Worm (Caenorhabditis elegans) whole organism, late embryonic: ENCODE measurements around the gene ZK688.5.

Source experiments
- C08G9.2 ChIP-seq: sonication (generic microtip); optimal IDR thresholded peaks from 2 replicates; lab custom pipeline; 2016; ENCODE audit warnings: mild to moderate bottlenecking, missing genetic modification characterization, moderate library complexity, missing compliant biosample characterization
- F13H6.1 ChIP-seq: sonication (generic microtip); optimal IDR thresholded peaks from 2 replicates; lab custom pipeline; 2016; ENCODE audit warnings: missing genetic modification characterization, missing compliant biosample characterization
- K02D7.2 ChIP-seq: sonication (generic microtip); optimal IDR thresholded peaks from 2 replicates; lab custom pipeline; 2017; ENCODE audit warnings: mild to moderate bottlenecking, missing genetic modification characterization, missing compliant biosample characterization
- T23F11.4 ChIP-seq: fragments of 200-800 bp; sonication (Bioruptor generic); optimal IDR thresholded peaks from 2 replicates; lab custom pipeline; 2018; ENCODE audit warnings: mild to moderate bottlenecking, missing genetic modification characterization, missing compliant biosample characterization
- Y22D7AL.16 ChIP-seq: sonication (generic microtip); optimal IDR thresholded peaks from 2 replicates; lab custom pipeline; 2016; ENCODE audit warnings: missing genetic modification characterization, missing compliant biosample characterization
- ahr-1 ChIP-seq: sonication (generic microtip); optimal IDR thresholded peaks from 2 replicates; lab custom pipeline; 2016; ENCODE audit warnings: missing genetic modification characterization, missing compliant biosample characterization
- ceh-14 ChIP-seq: sonication (generic microtip); optimal IDR thresholded peaks from 2 replicates; lab custom pipeline; 2016; ENCODE audit warnings: missing genotype, missing genetic modification characterization, missing compliant biosample characterization
- ceh-18 ChIP-seq: sonication (generic microtip); optimal IDR thresholded peaks from 2 replicates; lab custom pipeline; 2016; ENCODE audit warnings: missing genetic modification characterization, missing compliant biosample characterization
- ceh-19 ChIP-seq: fragments of 200-800 bp; sonication (Bioruptor generic); optimal IDR thresholded peaks from 2 replicates; lab custom pipeline; 2018; ENCODE audit warnings: mild to moderate bottlenecking, missing genetic modification characterization, missing compliant biosample characterization
- ceh-2 ChIP-seq: sonication (generic microtip); optimal IDR thresholded peaks from 2 replicates; lab custom pipeline; 2016; ENCODE audit warnings: missing genotype, missing genetic modification characterization, missing compliant biosample characterization
- ceh-22 ChIP-seq: sonication (generic microtip); optimal IDR thresholded peaks from 2 replicates; lab custom pipeline; 2017; ENCODE audit warnings: missing biosample characterization, missing genetic modification characterization
- ceh-30 ChIP-seq: fragments of 150-350 bp; optimal IDR thresholded peaks from 2 replicates; lab custom pipeline; 2014; ENCODE audit warnings: missing biosample characterization, missing genetic modification characterization
- ceh-31 ChIP-seq: sonication (generic microtip); optimal IDR thresholded peaks from 2 replicates; lab custom pipeline; 2016; ENCODE audit warnings: missing genetic modification characterization, missing compliant biosample characterization
- ceh-34 ChIP-seq: sonication (generic microtip); optimal IDR thresholded peaks from 2 replicates; lab custom pipeline; 2016; ENCODE audit warnings: mild to moderate bottlenecking, missing genetic modification characterization, missing compliant biosample characterization
- ceh-48 ChIP-seq: sonication (generic microtip); optimal IDR thresholded peaks from 2 replicates; lab custom pipeline; 2016; ENCODE audit warnings: missing genetic modification characterization, inconsistent platforms, missing compliant biosample characterization
- ceh-6 ChIP-seq: fragments of 200-800 bp; sonication (Bioruptor generic); optimal IDR thresholded peaks from 2 replicates; lab custom pipeline; 2018; ENCODE audit warnings: mild to moderate bottlenecking, missing genetic modification characterization, missing compliant biosample characterization
- dmd-4 ChIP-seq: sonication (generic microtip); optimal IDR thresholded peaks from 2 replicates; lab custom pipeline; 2016; ENCODE audit warnings: borderline replicate concordance, missing genetic modification characterization, missing compliant biosample characterization
- dve-1 ChIP-seq: sonication (generic microtip); optimal IDR thresholded peaks from 2 replicates; lab custom pipeline; 2017; ENCODE audit warnings: antibody characterized with exemption, mild to moderate bottlenecking, missing genetic modification characterization, missing compliant biosample characterization
- elt-2 ChIP-seq: sonication (generic microtip); optimal IDR thresholded peaks from 2 replicates; lab custom pipeline; 2016; ENCODE audit warnings: missing genetic modification reagents, missing genetic modification characterization, missing compliant biosample characterization
- elt-4 ChIP-seq: sonication (generic microtip); optimal IDR thresholded peaks from 2 replicates; lab custom pipeline; 2016; ENCODE audit warnings: missing genetic modification characterization, missing compliant biosample characterization
- ets-4 ChIP-seq: sonication (generic microtip); optimal IDR thresholded peaks from 2 replicates; lab custom pipeline; 2016; ENCODE audit warnings: missing genetic modification characterization, missing compliant biosample characterization
- fax-1 ChIP-seq: sonication (generic microtip); optimal IDR thresholded peaks from 2 replicates; lab custom pipeline; 2016; ENCODE audit warnings: missing genotype, missing genetic modification characterization, missing compliant biosample characterization
- hlh-13 ChIP-seq: fragments of 200-800 bp; sonication (Bioruptor generic); optimal IDR thresholded peaks from 2 replicates; lab custom pipeline; 2018; ENCODE audit warnings: mild to moderate bottlenecking, missing genetic modification characterization, missing compliant biosample characterization
- hlh-30 ChIP-seq: sonication (generic microtip); optimal IDR thresholded peaks from 2 replicates; lab custom pipeline; 2017; ENCODE audit warnings: antibody characterized with exemption, missing genetic modification characterization, missing compliant biosample characterization; ENCODE audit not compliant: insufficient read depth
- hlh-8 ChIP-seq: sonication (generic microtip); optimal IDR thresholded peaks from 2 replicates; lab custom pipeline; 2016; ENCODE audit warnings: missing genotype, missing genetic modification characterization, missing compliant biosample characterization
- mec-3 ChIP-seq: sonication (generic microtip); optimal IDR thresholded peaks from 2 replicates; lab custom pipeline; 2016; ENCODE audit warnings: borderline replicate concordance, missing genetic modification characterization, missing compliant biosample characterization
- nhr-11 ChIP-seq: fragments of 150-350 bp; optimal IDR thresholded peaks from 2 replicates; lab custom pipeline; 2014; ENCODE audit warnings: missing biosample characterization, missing genetic modification characterization
- npax-4 ChIP-seq: sonication (generic microtip); optimal IDR thresholded peaks from 2 replicates; lab custom pipeline; 2016; ENCODE audit warnings: missing genetic modification characterization, missing compliant biosample characterization
- pag-3 ChIP-seq: sonication (generic microtip); optimal IDR thresholded peaks from 2 replicates; lab custom pipeline; 2016; ENCODE audit warnings: missing compliant biosample characterization, missing genetic modification characterization, borderline replicate concordance
- pax-1 ChIP-seq: fragments of 150-350 bp; optimal IDR thresholded peaks from 2 replicates; lab custom pipeline; 2014; ENCODE audit warnings: missing biosample characterization, missing genetic modification characterization
- pha-4 ChIP-seq: fragments of 150-350 bp; optimal IDR thresholded peaks from 2 replicates; lab custom pipeline; 2018; ENCODE audit warnings: missing biosample characterization, missing genetic modification reagents, missing genetic modification characterization
- pqm-1 ChIP-seq: sonication (generic microtip); optimal IDR thresholded peaks from 2 replicates; lab custom pipeline; 2016; ENCODE audit warnings: missing genetic modification characterization, missing compliant biosample characterization
- pros-1 ChIP-seq: fragments of 150-350 bp; optimal IDR thresholded peaks from 2 replicates; lab custom pipeline; 2014; ENCODE audit warnings: missing biosample characterization, missing genetic modification reagents, missing genetic modification characterization
- rnt-1 ChIP-seq: sonication (generic microtip); optimal IDR thresholded peaks from 2 replicates; lab custom pipeline; 2016; ENCODE audit warnings: missing genetic modification characterization, missing compliant biosample characterization
- sdc-2 ChIP-seq: sonication (generic microtip); optimal IDR thresholded peaks from 2 replicates; lab custom pipeline; 2016; ENCODE audit warnings: missing genotype, missing genetic modification characterization, missing compliant biosample characterization
- sox-2 ChIP-seq: fragments of 200-800 bp; sonication (Bioruptor generic); IDR thresholded peaks from 2 replicates; pipeline ENCODE4 v1.3.6; 2022; ENCODE audit warnings: missing genetic modification reagents, missing genetic modification characterization, missing compliant biosample characterization
- syd-9 ChIP-seq: sonication (generic microtip); optimal IDR thresholded peaks from 2 replicates; lab custom pipeline; 2016; ENCODE audit warnings: mild to moderate bottlenecking, missing genetic modification characterization, moderate library complexity, missing compliant biosample characterization
- tbx-2 ChIP-seq: sonication (generic microtip); optimal IDR thresholded peaks from 2 replicates; lab custom pipeline; 2016; ENCODE audit warnings: missing genetic modification characterization, missing compliant biosample characterization
- tbx-7 ChIP-seq: sonication (generic microtip); optimal IDR thresholded peaks from 2 replicates; lab custom pipeline; 2016; ENCODE audit warnings: missing genotype, missing genetic modification characterization, missing compliant biosample characterization
- ttx-3 ChIP-seq: sonication (generic microtip); optimal IDR thresholded peaks from 2 replicates; lab custom pipeline; 2016; ENCODE audit warnings: missing genetic modification reagents, missing genetic modification characterization, missing compliant biosample characterization
- unc-42 ChIP-seq: sonication (generic microtip); optimal IDR thresholded peaks from 2 replicates; lab custom pipeline; 2016; ENCODE audit warnings: missing genotype, missing genetic modification characterization, missing compliant biosample characterization
- unc-55 ChIP-seq: sonication (generic microtip); optimal IDR thresholded peaks from 2 replicates; lab custom pipeline; 2017; ENCODE audit warnings: missing biosample characterization, missing genetic modification reagents, missing genetic modification characterization
- unc-86 ChIP-seq: sonication (generic microtip); optimal IDR thresholded peaks from 2 replicates; lab custom pipeline; 2016; ENCODE audit warnings: missing genetic modification characterization, missing compliant biosample characterization
- zip-5 ChIP-seq: sonication (generic microtip); optimal IDR thresholded peaks from 2 replicates; lab custom pipeline; 2016; ENCODE audit warnings: missing genetic modification characterization, missing compliant biosample characterization
- ztf-16 ChIP-seq: sonication (generic microtip); optimal IDR thresholded peaks from 2 replicates; lab custom pipeline; 2017; ENCODE audit warnings: missing genetic modification characterization, missing compliant biosample characterization

Gene ZK688.5

ce11 chrIII:7860885-7861284 is 30.5 kb downstream of the ZK688.5 start, which contains the start of gene cuc-1:
TSS of gene cuc-1 (minus strand) at chrIII:7860985.
- no peak for TF ChIP-seq rnt-1
- TF ChIP-seq elt-4 = no peak
- TF ChIP-seq dve-1 = no peak
- TF ChIP-seq T23F11.4 (GFP tag; lab: Kevin White, UChicago) = no peak
- no peak for TF ChIP-seq ets-4 (tag; lab: Kevin White, UChicago)
- TF ChIP-seq syd-9 (tag; lab: Kevin White, UChicago) = no peak
- no peak for TF ChIP-seq Y22D7AL.16 (tag; lab: Kevin White, UChicago)
- no peak for TF ChIP-seq nhr-11
- no peak for TF ChIP-seq sdc-2

DNA sequence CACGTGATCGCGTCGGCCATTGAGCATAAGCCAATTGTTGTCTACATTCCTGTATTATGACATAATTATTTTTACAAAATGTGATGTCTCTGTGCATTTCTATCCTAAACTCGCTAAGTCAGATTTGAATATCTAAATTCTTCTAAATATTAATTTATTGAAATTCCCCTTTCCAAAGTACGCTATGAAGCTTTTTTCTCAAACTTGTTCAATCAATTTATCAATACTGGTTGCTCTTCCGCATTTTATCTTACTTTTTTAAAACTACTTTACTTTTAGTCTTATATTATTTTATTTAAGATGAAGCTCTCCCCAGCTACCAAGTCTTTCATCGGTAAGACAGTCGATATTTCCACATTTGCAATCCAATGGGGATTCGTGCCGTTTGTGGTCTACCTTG is 32.1 kb downstream of the ZK688.5 start, which contains the start of gene tomm-7:
TSS of gene tomm-7 (plus strand) at position 301 of the 400 bp plus-strand sequence.
- TF ChIP-seq ceh-19 = no peak
- no peak for TF ChIP-seq syd-9 (tag; lab: Kevin White, UChicago)
- TF ChIP-seq elt-2 (tag; lab: Kevin White, UChicago) = no peak
- no peak for TF ChIP-seq pha-4 (tag; lab: Kevin White, UChicago)
- TF ChIP-seq C08G9.2 (tag; lab: Kevin White, UChicago) = no peak
- no peak for TF ChIP-seq ttx-3 (tag; lab: Kevin White, UChicago)
- TF ChIP-seq mec-3 = no peak
- TF ChIP-seq ceh-18 (tag; lab: Kevin White, UChicago) = no peak
- no peak for TF ChIP-seq ahr-1 (tag; lab: Kevin White, UChicago)
- no peak for TF ChIP-seq npax-4 (tag; lab: Kevin White, UChicago)
- TF ChIP-seq ceh-6 (GFP tag; lab: Kevin White, UChicago) = no peak
- no peak for TF ChIP-seq pros-1 (tag; lab: Kevin White, UChicago)
- no peak for TF ChIP-seq dmd-4
- no peak for TF ChIP-seq ets-4 (tag; lab: Kevin White, UChicago)
- no peak for TF ChIP-seq unc-86 (tag; lab: Kevin White, UChicago)
- TF ChIP-seq ztf-16 = no peak
- no peak for TF ChIP-seq hlh-8 (tag; lab: Kevin White, UChicago)
- TF ChIP-seq Y22D7AL.16 (tag; lab: Kevin White, UChicago) = no peak

DNA sequence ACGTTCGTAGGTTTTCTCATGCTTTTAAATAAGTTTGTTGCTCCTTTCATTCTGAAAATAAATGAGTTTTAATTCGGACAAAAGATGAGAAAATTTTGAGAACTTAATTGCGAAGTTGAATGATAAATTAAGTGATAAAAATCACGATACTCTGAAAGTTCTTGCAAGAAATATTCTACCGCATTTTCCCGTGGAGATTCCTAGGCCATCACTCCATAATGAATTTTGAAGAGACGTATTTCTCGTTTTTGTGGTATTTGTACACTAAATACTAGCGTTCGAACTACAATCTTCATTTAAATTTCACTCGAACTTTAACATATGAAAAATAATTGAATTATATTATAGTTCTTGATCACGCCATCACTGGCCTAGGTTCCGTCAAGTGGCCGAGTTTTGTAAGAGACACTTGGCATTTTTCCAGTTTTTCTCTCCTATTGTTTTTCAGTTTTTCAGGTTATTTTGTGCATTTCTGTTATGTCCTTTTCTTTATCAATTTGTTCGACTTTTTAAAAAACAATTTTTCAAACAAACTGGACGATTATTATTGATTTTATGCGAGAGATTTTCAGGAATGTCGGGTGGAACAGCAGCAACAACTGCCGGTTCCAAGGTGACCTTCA is 32.9 kb downstream of the ZK688.5 start, which contains the start of the genes coq-5 and ufm-1:
TSS of gene coq-5 (minus strand) at position 51 of the 623 bp plus-strand sequence.
TSS of gene ufm-1 (plus strand) at position 573 of the 623 bp plus-strand sequence.
- no peak for TF ChIP-seq ceh-34
- TF ChIP-seq ceh-18 (tag; lab: Kevin White, UChicago) = no peak
- no peak for TF ChIP-seq pag-3 (tag; lab: Kevin White, UChicago)
- TF ChIP-seq ceh-31 = peak; percentile 77
- TF ChIP-seq ceh-22 (tag; lab: Kevin White, UChicago) = no peak
- peak; percentile 11 for TF ChIP-seq unc-42 (tag; lab: Kevin White, UChicago)
- no peak for TF ChIP-seq mec-3
- no peak for TF ChIP-seq K02D7.2 (tag; lab: Kevin White, UChicago)
- TF ChIP-seq F13H6.1 (tag; lab: Kevin White, UChicago) = no peak
- TF ChIP-seq tbx-7 (tag; lab: Kevin White, UChicago) = peak; percentile 42
- no peak for TF ChIP-seq ahr-1 (tag; lab: Kevin White, UChicago)
- TF ChIP-seq hlh-8 (tag; lab: Kevin White, UChicago) = peak; percentile 1
- no peak for TF ChIP-seq ceh-19
- TF ChIP-seq elt-2 (tag; lab: Kevin White, UChicago) = peak; percentile 31
- no peak for TF ChIP-seq unc-86 (tag; lab: Kevin White, UChicago)
- TF ChIP-seq ceh-30 (tag; lab: Kevin White, UChicago) = no peak
- TF ChIP-seq ceh-2 (tag; lab: Kevin White, UChicago) = peak; percentile 69
- no peak for TF ChIP-seq hlh-30 (tag; lab: Kevin White, UChicago)
- peak; percentile 47 for TF ChIP-seq zip-5 (tag; lab: Kevin White, UChicago)
- peak; percentile 49 for TF ChIP-seq ets-4 (tag; lab: Kevin White, UChicago)
- peak; percentile 0 for TF ChIP-seq fax-1 (tag; lab: Kevin White, UChicago)
- TF ChIP-seq ceh-14 (tag; lab: Kevin White, UChicago) = peak; percentile 14
- TF ChIP-seq ceh-48 (tag; lab: Kevin White, UChicago) = no peak
- TF ChIP-seq Y22D7AL.16 (tag; lab: Kevin White, UChicago) = no peak
- TF ChIP-seq tbx-2 (tag; lab: Kevin White, UChicago) = peak; percentile 14
- no peak for TF ChIP-seq hlh-13
- TF ChIP-seq sox-2 (GFP tag; lab: Robert Waterston, UW) = no peak
- peak; percentile 73 for TF ChIP-seq C08G9.2 (tag; lab: Kevin White, UChicago)
- no peak for TF ChIP-seq unc-55
- no peak for TF ChIP-seq elt-4
- no peak for TF ChIP-seq pax-1 (tag; lab: Kevin White, UChicago)
- TF ChIP-seq rnt-1 = no peak
- peak; percentile 33 for TF ChIP-seq pqm-1
- TF ChIP-seq, all 69 proteins: peak for 13
